Fruit fly (Drosophila melanogaster): ENCODE data around the gene Mpc1.

DNA sequence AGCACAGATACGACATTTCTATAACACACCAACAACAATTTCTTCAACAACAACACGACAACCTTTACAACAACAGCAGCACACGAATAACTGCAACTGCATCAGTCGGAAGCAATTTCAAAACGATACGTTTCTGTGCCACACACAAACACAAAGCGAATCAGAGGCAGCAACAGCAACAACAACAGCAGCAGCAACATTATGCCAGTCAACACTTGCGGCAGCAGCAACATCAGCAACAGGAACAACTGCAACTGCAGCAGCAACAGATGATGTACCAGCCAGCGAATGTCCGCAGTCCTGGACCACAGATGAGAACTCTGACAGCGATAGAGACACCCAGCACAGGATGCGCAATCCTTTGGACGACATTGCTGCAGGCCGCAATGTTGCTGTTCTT lies 18.8 kb upstream of the Mpc1 start:
- TF ChIP-seq cyc (GFP tag; optimal IDR thresholded peaks at IDR 0.05), result no peak
- no peak for TF ChIP-seq eg (GFP tag; IDR thresholded peaks at IDR 0.05)
- TF ChIP-seq net (GFP tag; optimal IDR thresholded peaks at IDR 0.05), result no peak
- TF ChIP-seq CG6163 (GFP tag; IDR thresholded peaks at IDR 0.05), result no peak
- no peak for TF ChIP-seq lz (GFP tag; optimal IDR thresholded peaks at IDR 0.05)
- TF ChIP-seq OdsH (GFP tag; optimal IDR thresholded peaks at IDR 0.05), result no peak
- no peak for TF ChIP-seq fd59A (GFP tag; optimal IDR thresholded peaks at IDR 0.05)
- no peak for TF ChIP-seq fkh (GFP tag; optimal IDR thresholded peaks at IDR 0.05)

Measured in whole organism, prepupa.